Worm (Caenorhabditis elegans) whole organism, L4 larva: ENCODE measurements around the gene srx-96.
A peak's percentile ranks its signal among the peaks of the same experiment; 100 is the strongest.

Experiments used
- F44E2.7 ChIP-seq: fragments of 200-800 bp; sonication (Bioruptor generic); IDR thresholded peaks from 2 replicates; pipeline ENCODE4 v2.1.2; 2022; ENCODE audit warnings: missing genetic modification characterization, missing compliant biosample characterization
- F49E8.2 ChIP-seq: sonication (generic microtip); optimal IDR thresholded peaks from 2 replicates; lab custom pipeline; 2016; ENCODE audit warnings: missing compliant biosample characterization, mild to moderate bottlenecking, missing genetic modification characterization, borderline replicate concordance
- T20F7.1 ChIP-seq: fragments of 200-800 bp; sonication (Bioruptor generic); optimal IDR thresholded peaks from 2 replicates; lab custom pipeline; 2018; ENCODE audit warnings: mild to moderate bottlenecking, missing genetic modification characterization, missing compliant biosample characterization
- T26A8.4 ChIP-seq: fragments of 200-800 bp; sonication (Bioruptor generic); IDR thresholded peaks from 2 replicates; pipeline ENCODE4 v1.3.6; 2022; ENCODE audit warnings: missing genetic modification characterization, missing compliant biosample characterization
- Y105C5A.15 ChIP-seq: fragments of 200-800 bp; sonication (Bioruptor generic); IDR thresholded peaks from 2 replicates; pipeline ENCODE4 v1.3.6; 2022; ENCODE audit warnings: missing genetic modification characterization, missing compliant biosample characterization
- Y75B8A.6 ChIP-seq: fragments of 200-800 bp; sonication (Bioruptor generic); IDR thresholded peaks from 2 replicates; pipeline ENCODE4 v1.3.6; 2022; ENCODE audit warnings: missing genetic modification reagents, missing genetic modification characterization, missing compliant biosample characterization
- ZK337.2 ChIP-seq: fragments of 200-800 bp; sonication (Bioruptor generic); IDR thresholded peaks from 2 replicates; pipeline ENCODE4 v1.3.6; 2022; ENCODE audit warnings: missing genetic modification reagents, missing genetic modification characterization, missing compliant biosample characterization
- aha-1 ChIP-seq: fragments of 150-350 bp; peaks from one replicate; lab custom pipeline; 2014; ENCODE audit warnings: missing biosample characterization, missing genetic modification characterization
- attf-4 ChIP-seq: sonication (generic microtip); optimal IDR thresholded peaks from 3 replicates; lab custom pipeline; 2017; ENCODE audit warnings: missing biosample characterization, missing genetic modification characterization
- ceh-20 ChIP-seq: fragments of 200-800 bp; sonication (Bioruptor generic); IDR thresholded peaks from 2 replicates; pipeline ENCODE4 v1.3.6; 2022; ENCODE audit warnings: missing genetic modification reagents, missing genetic modification characterization, missing compliant biosample characterization
- ceh-28 ChIP-seq: fragments of 150-350 bp; optimal IDR thresholded peaks from 2 replicates; lab custom pipeline; 2014; ENCODE audit warnings: missing biosample characterization, missing genetic modification reagents, missing genetic modification characterization
- ceh-32 ChIP-seq: sonication (generic microtip); optimal IDR thresholded peaks from 2 replicates; lab custom pipeline; 2016; ENCODE audit warnings: mild to moderate bottlenecking, missing genetic modification characterization, missing compliant biosample characterization; ENCODE audit not compliant: poor library complexity
- ceh-62 ChIP-seq: sonication (generic microtip); optimal IDR thresholded peaks from 2 replicates; lab custom pipeline; 2017; ENCODE audit warnings: missing biosample characterization, missing genetic modification characterization
- cey-2 ChIP-seq: sonication (generic microtip); optimal IDR thresholded peaks from 3 replicates; lab custom pipeline; 2017; ENCODE audit warnings: missing genetic modification characterization, mild to moderate bottlenecking, missing compliant biosample characterization, antibody characterized with exemption, borderline replicate concordance; ENCODE audit not compliant: insufficient read depth
- daf-12 ChIP-seq: fragments of 150-350 bp; optimal IDR thresholded peaks from 2 replicates; lab custom pipeline; 2014; ENCODE audit warnings: missing biosample characterization, missing genetic modification reagents, missing genetic modification characterization
- daf-16 ChIP-seq, 3 experiments: sonication (generic microtip); optimal IDR thresholded peaks; 2 replicates each; lab custom pipeline; 2016 to 2017; ENCODE audit warnings: missing genetic modification characterization in 3 of 3, missing genetic modification reagents in 3 of 3, mild to moderate bottlenecking in 2 of 3, missing compliant biosample characterization in 2 of 3, missing biosample characterization in 1 of 3, moderate library complexity in 1 of 3
- daf-19 ChIP-seq: fragments of 200-800 bp; sonication (Bioruptor generic); conservative IDR thresholded peaks from 2 replicates; pipeline ENCODE4 v1.3.6; 2022; ENCODE audit warnings: missing genetic modification characterization, missing compliant biosample characterization
- daf-8 ChIP-seq: fragments of 200-800 bp; sonication (Bioruptor generic); IDR thresholded peaks from 2 replicates; pipeline ENCODE4 v1.3.6; 2022; ENCODE audit warnings: missing genetic modification characterization, missing compliant biosample characterization
- dmd-6 ChIP-seq: fragments of 200-800 bp; sonication (Bioruptor generic); IDR thresholded peaks from 2 replicates; pipeline ENCODE4 v1.3.6; 2022; ENCODE audit warnings: missing genetic modification reagents, missing genetic modification characterization, missing compliant biosample characterization
- duxl-1 ChIP-seq: sonication (generic microtip); optimal IDR thresholded peaks from 2 replicates; lab custom pipeline; 2016; ENCODE audit warnings: mild to moderate bottlenecking, missing genetic modification characterization, moderate library complexity, missing compliant biosample characterization; ENCODE audit not compliant: poor library complexity
- dve-1 ChIP-seq: sonication (generic microtip); optimal IDR thresholded peaks from 2 replicates; lab custom pipeline; 2017; ENCODE audit warnings: antibody characterized with exemption, mild to moderate bottlenecking, missing genetic modification characterization, missing compliant biosample characterization; ENCODE audit not compliant: insufficient read depth
- egl-27 ChIP-seq: sonication (generic microtip); optimal IDR thresholded peaks from 3 replicates; lab custom pipeline; 2017; ENCODE audit warnings: missing biosample characterization, missing genetic modification reagents, missing genetic modification characterization
- fkh-10 ChIP-seq: fragments of 150-350 bp; optimal IDR thresholded peaks from 2 replicates; lab custom pipeline; 2014; ENCODE audit warnings: missing biosample characterization, missing genetic modification reagents, missing genetic modification characterization
- hif-1 ChIP-seq, 2 experiments: sonication (generic microtip); optimal IDR thresholded peaks; 2 replicates each; lab custom pipeline; 2016 to 2017; ENCODE audit warnings: missing compliant biosample characterization in 2 of 2, missing genetic modification characterization in 2 of 2, missing genetic modification reagents in 2 of 2, missing genotype in 2 of 2, mild to moderate bottlenecking in 1 of 2
- hlh-11 ChIP-seq: fragments of 200-800 bp; sonication (Bioruptor generic); optimal IDR thresholded peaks from 2 replicates; lab custom pipeline; 2018; ENCODE audit warnings: mild to moderate bottlenecking, missing genetic modification characterization, missing compliant biosample characterization
- lin-15B ChIP-seq: fragments of 150-350 bp; sonication (generic microtip); optimal IDR thresholded peaks from 3 replicates; lab custom pipeline; 2014; ENCODE audit warnings: missing biosample characterization, missing genetic modification characterization
- lin-38 ChIP-seq: fragments of 200-800 bp; sonication (Bioruptor generic); IDR thresholded peaks from 2 replicates; pipeline ENCODE4 v1.3.6; 2022; ENCODE audit warnings: missing genetic modification reagents, missing genetic modification characterization, missing compliant biosample characterization
- lir-3 ChIP-seq: sonication (generic microtip); optimal IDR thresholded peaks from 2 replicates; lab custom pipeline; 2016; ENCODE audit warnings: mild to moderate bottlenecking, missing genetic modification characterization, missing compliant biosample characterization
- lsy-2 ChIP-seq, 2 experiments: fragments of 150-350 bp in 1 of 2; sonication (generic microtip) in 1 of 2; optimal IDR thresholded peaks; 2 replicates each; lab custom pipeline; 2014 to 2017; ENCODE audit warnings: missing biosample characterization in 2 of 2, missing genetic modification characterization in 2 of 2
- madf-5 ChIP-seq, 2 experiments: fragments of 200-800 bp; sonication (Bioruptor generic); IDR thresholded peaks; 2 replicates each; pipeline ENCODE4 v1.3.6; 2022; ENCODE audit warnings: missing compliant biosample characterization in 2 of 2, missing genetic modification characterization in 2 of 2
- madf-9 ChIP-seq: fragments of 200-800 bp; sonication (Bioruptor generic); conservative IDR thresholded peaks from 2 replicates; pipeline ENCODE4 v1.3.6; 2022; ENCODE audit warnings: missing genetic modification reagents, missing genetic modification characterization, missing compliant biosample characterization
- mep-1 ChIP-seq: fragments of 150-350 bp; sonication (generic microtip); optimal IDR thresholded peaks from 3 replicates; lab custom pipeline; 2014; ENCODE audit warnings: missing biosample characterization, missing genetic modification characterization
- mes-2 ChIP-seq: sonication (generic microtip); optimal IDR thresholded peaks from 2 replicates; lab custom pipeline; 2016; ENCODE audit warnings: missing genotype, mild to moderate bottlenecking, missing genetic modification characterization, missing compliant biosample characterization; ENCODE audit not compliant: poor library complexity, severe bottlenecking
- mxl-3 ChIP-seq: fragments of 200-800 bp; sonication (Bioruptor generic); optimal IDR thresholded peaks from 2 replicates; lab custom pipeline; 2018; ENCODE audit warnings: mild to moderate bottlenecking, missing genetic modification characterization, missing compliant biosample characterization
- nhr-237 ChIP-seq: sonication (generic microtip); optimal IDR thresholded peaks from 2 replicates; lab custom pipeline; 2017; ENCODE audit warnings: missing biosample characterization, missing genetic modification characterization
- nhr-28 ChIP-seq: fragments of 150-350 bp; optimal IDR thresholded peaks from 2 replicates; lab custom pipeline; 2014; ENCODE audit warnings: missing biosample characterization, missing genetic modification characterization
- nhr-6 ChIP-seq: fragments of 150-350 bp; optimal IDR thresholded peaks from 2 replicates; lab custom pipeline; 2014; ENCODE audit warnings: missing biosample characterization, missing genetic modification characterization
- pha-4 ChIP-seq, 2 experiments: fragments of 150-350 bp in 1 of 2; fragments of 200-800 bp in 1 of 2; sonication (Bioruptor generic) in 1 of 2; IDR thresholded peaks in 1 of 2; optimal IDR thresholded peaks in 1 of 2; 2 replicates each; pipeline versions ENCODE4 v1.3.6 to Lab custom; 2014 to 2022; ENCODE audit warnings: missing genetic modification characterization in 2 of 2, missing genetic modification reagents in 2 of 2, missing biosample characterization in 1 of 2, missing compliant biosample characterization in 1 of 2
- rbr-2 ChIP-seq: sonication (generic microtip); optimal IDR thresholded peaks from 2 replicates; lab custom pipeline; 2016; ENCODE audit warnings: missing genotype, missing genetic modification characterization, missing compliant biosample characterization
- sdz-12 ChIP-seq: fragments of 200-800 bp; sonication (Bioruptor generic); optimal IDR thresholded peaks from 2 replicates; lab custom pipeline; 2018; ENCODE audit warnings: mild to moderate bottlenecking, missing genetic modification characterization, missing compliant biosample characterization
- set-16 ChIP-seq: fragments of 200-800 bp; sonication (Bioruptor generic); IDR thresholded peaks from 2 replicates; pipeline ENCODE4 v1.3.6; 2022; ENCODE audit warnings: missing genetic modification reagents, missing genetic modification characterization, missing compliant biosample characterization
- tag-97 ChIP-seq: fragments of 200-800 bp; sonication (Bioruptor generic); IDR thresholded peaks from 2 replicates; pipeline ENCODE4 v1.3.6; 2022; ENCODE audit warnings: missing genetic modification characterization, missing compliant biosample characterization
- unc-130 ChIP-seq: sonication (generic microtip); optimal IDR thresholded peaks from 2 replicates; lab custom pipeline; 2016; ENCODE audit warnings: missing genetic modification reagents, missing genetic modification characterization, missing compliant biosample characterization
- unc-39 ChIP-seq: sonication (generic microtip); optimal IDR thresholded peaks from 2 replicates; lab custom pipeline; 2017; ENCODE audit warnings: missing biosample characterization, missing genetic modification characterization
- unc-62 ChIP-seq, 3 experiments: fragments of 150-350 bp in 1 of 3; sonication (generic microtip); optimal IDR thresholded peaks in 2 of 3; peaks in 1 of 3; 1 replicate in 1 of 3; 2 replicates in 2 of 3; lab custom pipeline; 2014 to 2017; ENCODE audit warnings: missing biosample characterization in 3 of 3, missing genetic modification characterization in 3 of 3, missing genetic modification reagents in 3 of 3, missing genotype in 1 of 3
- vab-7 ChIP-seq: fragments of 200-800 bp; sonication (Bioruptor generic); IDR thresholded peaks from 2 replicates; pipeline ENCODE4 v1.3.6; 2022; ENCODE audit warnings: missing genetic modification reagents, missing genetic modification characterization, missing compliant biosample characterization
- zip-11 ChIP-seq: fragments of 200-800 bp; sonication (Bioruptor generic); IDR thresholded peaks from 2 replicates; pipeline ENCODE4 v1.3.6; 2022; ENCODE audit warnings: missing genetic modification characterization, missing compliant biosample characterization
- zip-2 ChIP-seq: fragments of 150-350 bp; optimal IDR thresholded peaks from 2 replicates; lab custom pipeline; 2014; ENCODE audit warnings: missing biosample characterization, missing genetic modification characterization
- ztf-11 ChIP-seq: fragments of 150-350 bp; optimal IDR thresholded peaks from 2 replicates; lab custom pipeline; 2014; ENCODE audit warnings: missing biosample characterization, missing genetic modification characterization
- ztf-7 ChIP-seq: fragments of 150-350 bp; optimal IDR thresholded peaks from 2 replicates; lab custom pipeline; 2014; ENCODE audit warnings: missing biosample characterization, missing genetic modification characterization

srx-96 gene

ce11 chrV:13744901-13745300 lies 33.7 kb downstream of the srx-96 start, which contains the start of gene F35E12.9:
F35E12.9 (minus strand) TSS chrV:13745127.
- no peak for TF ChIP-seq F44E2.7 (GFP tag; lab: Robert Waterston, UW)
- no peak for TF ChIP-seq duxl-1
- TF ChIP-seq cey-2, result no peak
- TF ChIP-seq mes-2 (tag; lab: Kevin White, UChicago), result no peak
- TF ChIP-seq zip-11, result no peak
- no peak for TF ChIP-seq set-16 (GFP tag; lab: Robert Waterston, UW)
- no peak for TF ChIP-seq madf-5 (GFP tag; IDR thresholded peaks at IDR 0.05; lab: Robert Waterston, UW)
- no peak for TF ChIP-seq rbr-2
- TF ChIP-seq egl-27 (tag; lab: Kevin White, UChicago), result no peak
- TF ChIP-seq daf-12 (tag; lab: Kevin White, UChicago), result no peak
- no peak for TF ChIP-seq attf-4 (tag; lab: Kevin White, UChicago)
- TF ChIP-seq T20F7.1 (GFP tag; lab: Kevin White, UChicago), result no peak
- TF ChIP-seq ceh-62 (tag; lab: Kevin White, UChicago), result no peak
- no peak for TF ChIP-seq lin-38 (GFP tag; lab: Robert Waterston, UW)
- peak; percentile 16 for TF ChIP-seq zip-2 (tag; lab: Kevin White, UChicago)
- TF ChIP-seq T26A8.4 (GFP tag; lab: Robert Waterston, UW), result no peak
- TF ChIP-seq mxl-3 (GFP tag; lab: Kevin White, UChicago), result no peak
- no peak for TF ChIP-seq nhr-237 (tag; lab: Kevin White, UChicago)
- TF ChIP-seq daf-19, result no peak
- TF ChIP-seq ceh-20, result no peak
- no peak for TF ChIP-seq ceh-32
- TF ChIP-seq Y75B8A.6, result no peak
- no peak for TF ChIP-seq F49E8.2 (tag; lab: Kevin White, UChicago)
- TF ChIP-seq nhr-28 (tag; lab: Kevin White, UChicago), result peak; percentile 83
- no peak for TF ChIP-seq tag-97
- TF ChIP-seq daf-16 (GFP tag; optimal IDR thresholded peaks at IDR 0.05; lab: Kevin White, UChicago), result no peak
- TF ChIP-seq daf-16 (tag; optimal IDR thresholded peaks at IDR 0.05; lab: Kevin White, UChicago), result peak; percentile 85
- TF ChIP-seq ztf-7 (tag; lab: Kevin White, UChicago), result no peak
- TF ChIP-seq unc-39 (tag; lab: Kevin White, UChicago), result no peak
- peak; percentile 45 for TF ChIP-seq nhr-6
- TF ChIP-seq lsy-2 (tag; optimal IDR thresholded peaks at IDR 0.05; lab: Kevin White, UChicago), result no peak
- TF ChIP-seq mep-1, result peak; percentile 23
- no peak for TF ChIP-seq hif-1 (tag; optimal IDR thresholded peaks at IDR 0.05; lab: Kevin White, UChicago)
- no peak for TF ChIP-seq pha-4 (GFP tag; IDR thresholded peaks at IDR 0.05; lab: Robert Waterston, UW)
- TF ChIP-seq pha-4 (tag; optimal IDR thresholded peaks at IDR 0.05; lab: Kevin White, UChicago), result no peak
- no peak for TF ChIP-seq ztf-11 (tag; lab: Kevin White, UChicago)
- TF ChIP-seq madf-9 (GFP tag; lab: Robert Waterston, UW), result no peak
- no peak for TF ChIP-seq ZK337.2 (GFP tag; lab: Robert Waterston, UW)
- TF ChIP-seq daf-8 (GFP tag; lab: Robert Waterston, UW), result no peak
- no peak for TF ChIP-seq sdz-12
- TF ChIP-seq Y105C5A.15 (GFP tag; lab: Robert Waterston, UW), result no peak
- TF ChIP-seq lir-3, result no peak
- no peak for TF ChIP-seq lin-15B (tag; lab: Kevin White, UChicago)
- no peak for TF ChIP-seq fkh-10
- TF ChIP-seq ceh-28 (tag; lab: Kevin White, UChicago), result no peak
- peak; percentile 87 for TF ChIP-seq dve-1 (tag; lab: Kevin White, UChicago)
- TF ChIP-seq aha-1 (tag; lab: Kevin White, UChicago), result peak; percentile 85
- TF ChIP-seq dmd-6 (GFP tag; lab: Robert Waterston, UW), result peak; percentile 81
- TF ChIP-seq unc-62 (GFP tag; optimal IDR thresholded peaks at IDR 0.05 in 1 of 2; lab: Kevin White, UChicago), result no peak
- no peak for TF ChIP-seq unc-62 (tag; optimal IDR thresholded peaks at IDR 0.05; lab: Kevin White, UChicago)
- TF ChIP-seq vab-7 (GFP tag; lab: Robert Waterston, UW), result no peak
- TF ChIP-seq hlh-11 (tag; lab: Kevin White, UChicago), result peak; percentile 59
- TF ChIP-seq unc-130 (GFP tag; lab: Kevin White, UChicago), result no peak
